Worm (Caenorhabditis elegans): ENCODE measurements around the gene F22F7.4.

Gene F22F7.4

ce11 chrV:2105976-2106375, at the start of gene F22F7.4:
TSS of gene F22F7.4 (minus strand) at chrV:2106076.
- no peak for TF ChIP-seq ets-7 (tag; optimal IDR thresholded peaks at IDR 0.05)
- no peak for TF ChIP-seq tbx-37 (GFP tag; conservative IDR thresholded peaks at IDR 0.05)
- no peak for TF ChIP-seq scrt-1 (GFP tag; IDR thresholded peaks at IDR 0.05)
- no peak for TF ChIP-seq ceh-13 (GFP tag; optimal IDR thresholded peaks at IDR 0.05)
- no peak for TF ChIP-seq flt-1 (GFP tag; IDR thresholded peaks at IDR 0.05)
- TF ChIP-seq ama-1 (optimal IDR thresholded peaks at IDR 0.05), result no peak
- no peak for TF ChIP-seq tbx-11 (GFP tag; IDR thresholded peaks at IDR 0.05)
- no peak for TF ChIP-seq sea-1 (GFP tag; conservative IDR thresholded peaks at IDR 0.05)
- TF ChIP-seq aly-1 (tag; optimal IDR thresholded peaks at IDR 0.05), result no peak
- TF ChIP-seq tra-4 (tag; optimal IDR thresholded peaks at IDR 0.05), result no peak
- no peak for TF ChIP-seq B0310.2 (tag; optimal IDR thresholded peaks at IDR 0.05)
- TF ChIP-seq F13C5.2 (tag; optimal IDR thresholded peaks at IDR 0.05), result no peak
- no peak for TF ChIP-seq hmg-4 (GFP tag; optimal IDR thresholded peaks at IDR 0.05)
- TF ChIP-seq hmbx-1 (tag; optimal IDR thresholded peaks at IDR 0.05), result no peak
- no peak for TF ChIP-seq hnd-1 (tag; optimal IDR thresholded peaks at IDR 0.05)

DNA sequence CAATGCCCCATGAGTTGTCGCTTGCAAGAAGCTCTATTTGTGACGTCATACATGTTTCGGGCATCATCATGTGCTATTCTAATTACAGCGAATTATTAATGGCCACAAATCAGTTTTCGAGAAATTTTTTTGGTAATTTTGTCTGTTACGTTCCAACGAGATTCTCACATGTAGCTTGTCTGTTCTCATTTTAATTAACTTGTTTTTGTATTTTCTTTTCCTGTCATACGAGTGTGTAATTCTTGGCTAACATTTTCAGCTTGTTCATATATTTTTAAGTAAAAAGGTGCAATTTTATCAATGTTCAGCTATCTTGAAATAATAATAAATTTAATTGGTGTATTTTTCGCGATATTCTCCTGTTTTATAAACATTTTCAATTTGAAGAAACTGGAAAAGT, 49.4 kb upstream of the F22F7.4 start, which contains the start of gene srbc-21:
TSS of gene srbc-21 (plus strand) at position 301 of the 400 bp plus-strand sequence.
- no peak for TF ChIP-seq scrt-1 (GFP tag; IDR thresholded peaks at IDR 0.05)
- no peak for TF ChIP-seq ceh-36 (tag; optimal IDR thresholded peaks at IDR 0.05)
- no peak for TF ChIP-seq hmbx-1 (tag; optimal IDR thresholded peaks at IDR 0.05)
- TF ChIP-seq ceh-13 (GFP tag; optimal IDR thresholded peaks at IDR 0.05), result no peak
- TF ChIP-seq pes-1 (GFP tag; IDR thresholded peaks at IDR 0.05), result no peak
- TF ChIP-seq F13C5.2 (tag; optimal IDR thresholded peaks at IDR 0.05), result no peak

DNA sequence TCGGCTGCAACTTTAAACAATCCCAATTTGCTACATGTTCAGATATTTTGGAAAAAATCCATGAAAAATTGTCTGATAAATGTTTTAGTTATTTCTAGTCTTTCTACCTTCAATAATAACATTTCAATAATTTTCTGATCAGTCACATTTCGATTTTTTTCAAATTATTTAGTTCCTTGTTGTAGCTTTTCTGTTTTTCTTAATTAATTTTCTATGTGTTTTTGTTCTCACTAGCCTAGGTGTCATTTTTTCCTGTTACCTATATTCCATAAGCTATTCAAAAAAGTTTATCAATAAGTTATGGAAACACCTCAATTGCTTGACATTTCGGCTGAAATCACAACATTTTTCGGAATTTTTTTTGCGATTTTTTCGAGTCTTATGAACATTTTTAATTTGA, 47.4 kb upstream of the F22F7.4 start, which contains the start of gene srbc-23:
TSS of gene srbc-23 (plus strand) at position 301 of the 400 bp plus-strand sequence.
- TF ChIP-seq ceh-36 (tag; optimal IDR thresholded peaks at IDR 0.05) (no peak), tra-4 (tag; optimal IDR thresholded peaks at IDR 0.05) (no peak), B0310.2 (tag; optimal IDR thresholded peaks at IDR 0.05) (no peak), ceh-13 (GFP tag; optimal IDR thresholded peaks at IDR 0.05) (no peak), sea-1 (GFP tag; conservative IDR thresholded peaks at IDR 0.05) (no peak), tbx-37 (GFP tag; conservative IDR thresholded peaks at IDR 0.05) (no peak)

- no peak for TF ChIP-seq tbx-11 (GFP tag; IDR thresholded peaks at IDR 0.05)
- TF ChIP-seq scrt-1 (GFP tag; IDR thresholded peaks at IDR 0.05), result no peak
- TF ChIP-seq aly-1 (tag; optimal IDR thresholded peaks at IDR 0.05), result no peak
- no peak for TF ChIP-seq pes-1 (GFP tag; IDR thresholded peaks at IDR 0.05)
- no peak for TF ChIP-seq tra-4 (tag; optimal IDR thresholded peaks at IDR 0.05)
- no peak for TF ChIP-seq hmbx-1 (tag; optimal IDR thresholded peaks at IDR 0.05)
Measured at ce11 chrV:2151458-2151857, 45.6 kb upstream of the F22F7.4 start, which contains the start of gene srbc-24. TSS of gene srbc-24 (plus strand) at chrV:2151758.

- TF ChIP-seq aly-1 (tag; optimal IDR thresholded peaks at IDR 0.05), result no peak
- TF ChIP-seq F13C5.2 (tag; optimal IDR thresholded peaks at IDR 0.05), result no peak
- TF ChIP-seq ceh-13 (GFP tag; optimal IDR thresholded peaks at IDR 0.05), result no peak
- no peak for TF ChIP-seq ets-7 (tag; optimal IDR thresholded peaks at IDR 0.05)
- no peak for TF ChIP-seq pes-1 (GFP tag; IDR thresholded peaks at IDR 0.05)
- TF ChIP-seq sea-1 (GFP tag; conservative IDR thresholded peaks at IDR 0.05), result no peak
- no peak for TF ChIP-seq B0310.2 (tag; optimal IDR thresholded peaks at IDR 0.05)
- TF ChIP-seq ceh-36 (tag; optimal IDR thresholded peaks at IDR 0.05), result no peak
- no peak for TF ChIP-seq ama-1 (optimal IDR thresholded peaks at IDR 0.05)
- TF ChIP-seq tra-4 (tag; optimal IDR thresholded peaks at IDR 0.05), result no peak
- TF ChIP-seq hmbx-1 (tag; optimal IDR thresholded peaks at IDR 0.05), result no peak
- TF ChIP-seq flt-1 (GFP tag; IDR thresholded peaks at IDR 0.05), result no peak
- TF ChIP-seq tbx-11 (GFP tag; IDR thresholded peaks at IDR 0.05), result no peak
- TF ChIP-seq hnd-1 (tag; optimal IDR thresholded peaks at IDR 0.05), result no peak
Measured at ce11 chrV:2150876-2151275, 45.0 kb upstream of the F22F7.4 start, which contains the start of gene C45H4.13. TSS of gene C45H4.13 (minus strand) at chrV:2150976.

DNA sequence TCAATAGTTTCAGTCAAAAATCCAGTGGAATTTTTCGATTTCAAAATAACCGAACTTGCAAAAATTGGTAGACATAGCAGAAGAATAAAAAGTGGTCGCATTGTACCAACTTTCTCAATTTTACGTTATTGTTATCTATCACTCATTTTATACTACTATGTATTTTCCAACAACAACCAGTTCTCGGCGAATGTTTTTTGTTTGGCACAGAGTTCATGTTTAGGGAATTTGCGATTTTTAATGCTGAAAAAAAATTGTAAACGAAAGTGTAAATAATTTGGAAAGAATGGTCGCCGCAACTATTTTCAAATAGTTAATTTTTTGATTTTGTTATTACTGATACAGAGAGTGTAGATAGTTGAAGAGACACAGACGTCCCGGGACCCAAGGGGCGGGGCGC, 43.6 kb upstream of the F22F7.4 start, which contains the start of gene C45H4.21:
TSS of gene C45H4.21 (minus strand) at position 101 of the 400 bp plus-strand sequence.
- TF ChIP-seq ama-1 (optimal IDR thresholded peaks at IDR 0.05) (no peak), tbx-37 (GFP tag; conservative IDR thresholded peaks at IDR 0.05) (no peak), sea-1 (GFP tag; conservative IDR thresholded peaks at IDR 0.05) (no peak), hmg-4 (GFP tag; optimal IDR thresholded peaks at IDR 0.05) (no peak), hnd-1 (tag; optimal IDR thresholded peaks at IDR 0.05) (no peak), aly-1 (tag; optimal IDR thresholded peaks at IDR 0.05) (no peak), pes-1 (GFP tag; IDR thresholded peaks at IDR 0.05) (no peak), F13C5.2 (tag; optimal IDR thresholded peaks at IDR 0.05) (no peak), ets-7 (tag; optimal IDR thresholded peaks at IDR 0.05) (no peak), hmbx-1 (tag; optimal IDR thresholded peaks at IDR 0.05) (no peak), tbx-11 (GFP tag; IDR thresholded peaks at IDR 0.05) (no peak)

DNA sequence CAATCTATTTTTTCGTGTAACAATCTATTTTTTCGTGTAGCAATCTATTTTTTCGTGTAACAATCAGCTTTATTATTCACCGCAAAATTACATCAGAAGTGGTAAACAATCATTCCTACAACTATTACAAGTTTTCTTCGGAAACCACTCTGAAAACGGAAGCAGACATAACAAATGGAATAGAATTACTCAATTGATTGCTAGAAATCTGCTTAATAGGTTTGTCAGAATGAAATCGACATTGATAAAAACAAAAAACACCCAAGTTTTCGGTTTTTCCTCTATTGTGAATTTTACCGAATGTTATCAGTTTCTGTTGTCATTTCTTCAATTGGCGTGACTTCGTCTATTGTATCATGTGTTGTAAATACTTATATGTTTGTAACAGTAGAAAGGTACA, 40.9 kb upstream of the F22F7.4 start, which contains the start of gene srbc-20:
TSS of gene srbc-20 (plus strand) at position 301 of the 400 bp plus-strand sequence.
- TF ChIP-seq ceh-13 (GFP tag; optimal IDR thresholded peaks at IDR 0.05) (no peak), ceh-36 (tag; optimal IDR thresholded peaks at IDR 0.05) (no peak), F13C5.2 (tag; optimal IDR thresholded peaks at IDR 0.05) (no peak), hmg-4 (GFP tag; optimal IDR thresholded peaks at IDR 0.05) (no peak), scrt-1 (GFP tag; IDR thresholded peaks at IDR 0.05) (no peak), sea-1 (GFP tag; conservative IDR thresholded peaks at IDR 0.05) (no peak), B0310.2 (tag; optimal IDR thresholded peaks at IDR 0.05) (no peak), tra-4 (tag; optimal IDR thresholded peaks at IDR 0.05) (no peak), aly-1 (tag; optimal IDR thresholded peaks at IDR 0.05) (no peak), ama-1 (optimal IDR thresholded peaks at IDR 0.05) (no peak), flt-1 (GFP tag; IDR thresholded peaks at IDR 0.05) (no peak), tbx-37 (GFP tag; conservative IDR thresholded peaks at IDR 0.05) (no peak), ets-7 (tag; optimal IDR thresholded peaks at IDR 0.05) (no peak), tbx-11 (GFP tag; IDR thresholded peaks at IDR 0.05) (no peak), hnd-1 (tag; optimal IDR thresholded peaks at IDR 0.05) (no peak), pes-1 (GFP tag; IDR thresholded peaks at IDR 0.05) (no peak), hmbx-1 (tag; optimal IDR thresholded peaks at IDR 0.05) (no peak)

DNA sequence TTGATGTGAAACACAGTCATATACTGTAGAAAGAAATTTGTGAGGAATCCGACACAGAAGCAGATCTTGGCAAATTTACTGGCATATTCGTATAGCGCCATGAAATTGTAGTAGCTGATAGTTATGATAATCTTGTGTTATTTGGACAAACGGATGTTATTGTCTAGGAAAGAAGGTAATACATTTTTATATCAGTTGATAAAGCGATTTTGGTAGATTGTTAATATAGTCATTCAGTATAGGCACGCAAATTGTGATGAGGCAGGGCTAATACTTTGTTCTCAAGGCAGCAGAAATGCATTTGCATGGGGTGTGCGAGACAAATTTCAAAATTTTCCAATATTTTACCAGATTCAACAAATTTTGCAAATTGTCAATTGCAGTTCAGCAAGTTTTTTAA, 40.2 kb upstream of the F22F7.4 start, which contains the start of gene str-52:
TSS of gene str-52 (minus strand) at position 101 of the 400 bp plus-strand sequence.
- no peak for TF ChIP-seq flt-1 (GFP tag; IDR thresholded peaks at IDR 0.05)
- TF ChIP-seq tbx-11 (GFP tag; IDR thresholded peaks at IDR 0.05), result no peak
- TF ChIP-seq sea-1 (GFP tag; conservative IDR thresholded peaks at IDR 0.05), result no peak
- no peak for TF ChIP-seq pes-1 (GFP tag; IDR thresholded peaks at IDR 0.05)
- TF ChIP-seq tra-4 (tag; optimal IDR thresholded peaks at IDR 0.05), result no peak
- no peak for TF ChIP-seq ceh-36 (tag; optimal IDR thresholded peaks at IDR 0.05)
- TF ChIP-seq scrt-1 (GFP tag; IDR thresholded peaks at IDR 0.05), result no peak
- no peak for TF ChIP-seq ama-1 (optimal IDR thresholded peaks at IDR 0.05)
- no peak for TF ChIP-seq hmg-4 (GFP tag; optimal IDR thresholded peaks at IDR 0.05)
- TF ChIP-seq B0310.2 (tag; optimal IDR thresholded peaks at IDR 0.05), result no peak
- no peak for TF ChIP-seq tbx-37 (GFP tag; conservative IDR thresholded peaks at IDR 0.05)
- TF ChIP-seq hnd-1 (tag; optimal IDR thresholded peaks at IDR 0.05), result no peak
- TF ChIP-seq ceh-13 (GFP tag; optimal IDR thresholded peaks at IDR 0.05), result no peak
- no peak for TF ChIP-seq ets-7 (tag; optimal IDR thresholded peaks at IDR 0.05)
- TF ChIP-seq aly-1 (tag; optimal IDR thresholded peaks at IDR 0.05), result no peak
- TF ChIP-seq F13C5.2 (tag; optimal IDR thresholded peaks at IDR 0.05), result no peak
- TF ChIP-seq hmbx-1 (tag; optimal IDR thresholded peaks at IDR 0.05), result no peak

Data from whole organism, early embryonic.